Worm (Caenorhabditis elegans) whole organism, L1 larva: Measurements from ENCODE around the gene srd-38.

Experiments
- C16A3.4 ChIP-seq: fragments of 150-350 bp; optimal IDR thresholded peaks from 2 replicates; lab custom pipeline; 2014; ENCODE audit warnings: missing biosample characterization, missing genetic modification characterization
- Y116A8C.19 ChIP-seq: sonication (generic microtip); optimal IDR thresholded peaks from 2 replicates; lab custom pipeline; 2016; ENCODE audit warnings: missing compliant biosample characterization, missing genetic modification characterization, borderline replicate concordance
- aha-1 ChIP-seq: fragments of 150-350 bp; optimal IDR thresholded peaks from 2 replicates; lab custom pipeline; 2014; ENCODE audit warnings: missing biosample characterization, missing genetic modification characterization
- alr-1 ChIP-seq: fragments of 200-800 bp; sonication (Bioruptor generic); optimal IDR thresholded peaks from 2 replicates; lab custom pipeline; 2018; ENCODE audit warnings: borderline replicate concordance, mild to moderate bottlenecking, missing genetic modification characterization, missing compliant biosample characterization
- aly-2 ChIP-seq: fragments of 150-350 bp; optimal IDR thresholded peaks from 2 replicates; lab custom pipeline; 2014; ENCODE audit warnings: missing biosample characterization, missing genetic modification characterization
- ama-1 ChIP-seq: fragments of 150-350 bp; optimal IDR thresholded peaks from 2 replicates; lab custom pipeline; 2014
- blmp-1 ChIP-seq: fragments of 150-350 bp; optimal IDR thresholded peaks from 2 replicates; lab custom pipeline; 2014; ENCODE audit warnings: missing biosample characterization, missing genetic modification characterization
- ceh-63 ChIP-seq: fragments of 200-800 bp; sonication (Bioruptor generic); optimal IDR thresholded peaks from 2 replicates; lab custom pipeline; 2018; ENCODE audit warnings: mild to moderate bottlenecking, missing genetic modification characterization, missing compliant biosample characterization
- ceh-88 ChIP-seq: fragments of 200-800 bp; sonication (Bioruptor generic); IDR thresholded peaks from 2 replicates; pipeline ENCODE4 v1.3.6; 2022; ENCODE audit warnings: missing genetic modification characterization, missing compliant biosample characterization
- ceh-90 ChIP-seq: sonication (generic microtip); optimal IDR thresholded peaks from 2 replicates; lab custom pipeline; 2016; ENCODE audit warnings: missing genetic modification characterization, missing compliant biosample characterization
- dpl-1 ChIP-seq, 3 experiments: fragments of 150-350 bp in 2 of 3; sonication (generic microtip) in 1 of 3; optimal IDR thresholded peaks; 2 replicates each; lab custom pipeline; 2014 to 2017; ENCODE audit warnings: missing biosample characterization in 3 of 3, missing genetic modification characterization in 3 of 3, missing genetic modification reagents in 3 of 3
- efl-3 ChIP-seq: fragments of 200-800 bp; sonication (Bioruptor generic); optimal IDR thresholded peaks from 2 replicates; lab custom pipeline; 2018; ENCODE audit warnings: mild to moderate bottlenecking, missing genetic modification characterization, missing compliant biosample characterization
- egl-13 ChIP-seq: sonication (generic microtip); optimal IDR thresholded peaks from 2 replicates; lab custom pipeline; 2016; ENCODE audit warnings: missing genotype, missing genetic modification reagents, missing genetic modification characterization, missing compliant biosample characterization
- elt-3 ChIP-seq, 6 experiments: fragments of 150-350 bp in 1 of 6; sonication (generic microtip); optimal IDR thresholded peaks; 2 replicates each; lab custom pipeline; 2017 to 2018; ENCODE audit warnings: missing biosample characterization in 6 of 6, missing genetic modification characterization in 6 of 6, inconsistent platforms in 1 of 6
- ets-5 ChIP-seq: fragments of 200-800 bp; sonication (Bioruptor generic); IDR thresholded peaks from 2 replicates; pipeline ENCODE4 v1.3.6; 2022; ENCODE audit warnings: missing genetic modification characterization, missing compliant biosample characterization
- fkh-10 ChIP-seq: sonication (generic microtip); optimal IDR thresholded peaks from 2 replicates; lab custom pipeline; 2017; ENCODE audit warnings: missing biosample characterization, missing genetic modification reagents, missing genetic modification characterization
- fkh-8 ChIP-seq: sonication (generic microtip); optimal IDR thresholded peaks from 2 replicates; lab custom pipeline; 2016; ENCODE audit warnings: mild to moderate bottlenecking, missing genetic modification characterization, missing compliant biosample characterization
- grh-1 ChIP-seq: fragments of 200-800 bp; sonication (Bioruptor generic); IDR thresholded peaks from 2 replicates; pipeline ENCODE4 v1.3.6; 2022; ENCODE audit warnings: missing genetic modification reagents, missing genetic modification characterization, missing compliant biosample characterization
- hpl-2 ChIP-seq: fragments of 150-350 bp; optimal IDR thresholded peaks from 2 replicates; lab custom pipeline; 2014; ENCODE audit warnings: missing biosample characterization, missing genetic modification reagents, missing genetic modification characterization
- jun-1 ChIP-seq: fragments of 150-350 bp; optimal IDR thresholded peaks from 2 replicates; lab custom pipeline; 2014; ENCODE audit warnings: missing biosample characterization, missing genetic modification reagents, missing genetic modification characterization
- lin-14 ChIP-seq: fragments of 200-800 bp; sonication (Bioruptor generic); optimal IDR thresholded peaks from 2 replicates; lab custom pipeline; 2018; ENCODE audit warnings: mild to moderate bottlenecking, missing genetic modification characterization, moderate library complexity, missing compliant biosample characterization
- lin-15B ChIP-seq: fragments of 150-350 bp; sonication (generic microtip); optimal IDR thresholded peaks from 3 replicates; lab custom pipeline; 2014; ENCODE audit warnings: missing biosample characterization, missing genetic modification characterization
- lin-35 ChIP-seq, 2 experiments: fragments of 150-350 bp; optimal IDR thresholded peaks; 2 replicates each; lab custom pipeline; 2014; ENCODE audit warnings: missing biosample characterization in 2 of 2, missing genetic modification characterization in 2 of 2, missing genetic modification reagents in 2 of 2
- lin-39 ChIP-seq: fragments of 150-350 bp; optimal IDR thresholded peaks from 2 replicates; lab custom pipeline; 2014; ENCODE audit warnings: missing biosample characterization, missing genetic modification reagents, missing genetic modification characterization
- lir-3 ChIP-seq: sonication (generic microtip); optimal IDR thresholded peaks from 2 replicates; lab custom pipeline; 2016; ENCODE audit warnings: mild to moderate bottlenecking, missing genetic modification characterization, moderate library complexity, missing compliant biosample characterization; ENCODE audit not compliant: poor library complexity
- lsy-2 ChIP-seq, 2 experiments: fragments of 150-350 bp; optimal IDR thresholded peaks; 2 replicates each; lab custom pipeline; 2014; ENCODE audit warnings: missing biosample characterization in 2 of 2, missing genetic modification characterization in 2 of 2
- mab-9 ChIP-seq: fragments of 200-800 bp; sonication (Bioruptor generic); IDR thresholded peaks from 2 replicates; pipeline ENCODE4 v1.3.6; 2022; ENCODE audit warnings: missing genetic modification reagents, missing genetic modification characterization, missing compliant biosample characterization
- mdl-1 ChIP-seq, 2 experiments: fragments of 150-350 bp; optimal IDR thresholded peaks; 2 replicates each; lab custom pipeline; 2014 to 2017; ENCODE audit warnings: missing biosample characterization in 2 of 2, missing genetic modification characterization in 2 of 2, inconsistent platforms in 1 of 2
- nhr-11 ChIP-seq: fragments of 150-350 bp; optimal IDR thresholded peaks from 2 replicates; lab custom pipeline; 2014; ENCODE audit warnings: missing biosample characterization, missing genetic modification characterization
- nhr-12 ChIP-seq: sonication (generic microtip); optimal IDR thresholded peaks from 2 replicates; lab custom pipeline; 2017; ENCODE audit warnings: missing biosample characterization, missing genetic modification characterization
- nhr-19 ChIP-seq: fragments of 200-800 bp; sonication (Bioruptor generic); conservative IDR thresholded peaks from 2 replicates; pipeline ENCODE4 v1.3.6; 2022; ENCODE audit warnings: missing genetic modification characterization, missing compliant biosample characterization
- nhr-237 ChIP-seq: fragments of 150-350 bp; optimal IDR thresholded peaks from 2 replicates; lab custom pipeline; 2014; ENCODE audit warnings: missing biosample characterization, missing genetic modification characterization
- nhr-28 ChIP-seq: fragments of 150-350 bp; optimal IDR thresholded peaks from 2 replicates; lab custom pipeline; 2014; ENCODE audit warnings: missing biosample characterization, missing genetic modification characterization
- nhr-77 ChIP-seq: fragments of 150-350 bp; optimal IDR thresholded peaks from 2 replicates; lab custom pipeline; 2014; ENCODE audit warnings: missing biosample characterization, missing genetic modification characterization
- nhr-84 ChIP-seq: sonication (generic microtip); optimal IDR thresholded peaks from 2 replicates; lab custom pipeline; 2017; ENCODE audit warnings: missing biosample characterization, missing genetic modification characterization
- nhr-90 ChIP-seq: sonication (generic microtip); optimal IDR thresholded peaks from 2 replicates; lab custom pipeline; 2016; ENCODE audit warnings: mild to moderate bottlenecking, missing genetic modification characterization, missing compliant biosample characterization; ENCODE audit not compliant: poor library complexity
- pax-3 ChIP-seq: fragments of 200-800 bp; sonication (Bioruptor generic); optimal IDR thresholded peaks from 2 replicates; lab custom pipeline; 2018; ENCODE audit warnings: mild to moderate bottlenecking, missing genetic modification characterization, moderate library complexity, missing compliant biosample characterization
- pqm-1 ChIP-seq: sonication (generic microtip); optimal IDR thresholded peaks from 3 replicates; lab custom pipeline; 2017; ENCODE audit warnings: missing biosample characterization, missing genetic modification characterization
- skn-1 ChIP-seq: fragments of 150-350 bp; optimal IDR thresholded peaks from 2 replicates; lab custom pipeline; 2014; ENCODE audit warnings: missing biosample characterization, missing genetic modification characterization
- snpc-4 ChIP-seq: fragments of 150-350 bp; optimal IDR thresholded peaks from 2 replicates; lab custom pipeline; 2014; ENCODE audit warnings: missing biosample characterization, missing genetic modification characterization
- swsn-7 ChIP-seq: sonication (generic microtip); optimal IDR thresholded peaks from 2 replicates; lab custom pipeline; 2016; ENCODE audit warnings: missing genetic modification characterization, missing compliant biosample characterization
- tbx-2 ChIP-seq: sonication (generic microtip); optimal IDR thresholded peaks from 2 replicates; lab custom pipeline; 2016; ENCODE audit warnings: missing genetic modification characterization, missing compliant biosample characterization
- tlp-1 ChIP-seq: fragments of 150-350 bp; optimal IDR thresholded peaks from 2 replicates; lab custom pipeline; 2014; ENCODE audit warnings: missing biosample characterization, missing genetic modification characterization
- unc-130 ChIP-seq: fragments of 150-350 bp; optimal IDR thresholded peaks from 2 replicates; lab custom pipeline; 2017; ENCODE audit warnings: missing biosample characterization, missing genetic modification characterization, inconsistent platforms
- unc-30 ChIP-seq: sonication (generic microtip); optimal IDR thresholded peaks from 2 replicates; lab custom pipeline; 2017; ENCODE audit warnings: missing biosample characterization, missing genetic modification characterization
- unc-62 ChIP-seq: fragments of 150-350 bp; optimal IDR thresholded peaks from 2 replicates; lab custom pipeline; 2014; ENCODE audit warnings: missing biosample characterization, missing genetic modification reagents, missing genetic modification characterization
- unc-98 ChIP-seq: fragments of 200-800 bp; sonication (Bioruptor generic); IDR thresholded peaks from 2 replicates; pipeline ENCODE4 v1.3.6; 2022; ENCODE audit warnings: missing genetic modification characterization, missing compliant biosample characterization
- vab-15 ChIP-seq: sonication (generic microtip); optimal IDR thresholded peaks from 2 replicates; lab custom pipeline; 2017; ENCODE audit warnings: missing genotype, mild to moderate bottlenecking, missing genetic modification characterization, missing compliant biosample characterization

The srd-38 gene

DNA sequence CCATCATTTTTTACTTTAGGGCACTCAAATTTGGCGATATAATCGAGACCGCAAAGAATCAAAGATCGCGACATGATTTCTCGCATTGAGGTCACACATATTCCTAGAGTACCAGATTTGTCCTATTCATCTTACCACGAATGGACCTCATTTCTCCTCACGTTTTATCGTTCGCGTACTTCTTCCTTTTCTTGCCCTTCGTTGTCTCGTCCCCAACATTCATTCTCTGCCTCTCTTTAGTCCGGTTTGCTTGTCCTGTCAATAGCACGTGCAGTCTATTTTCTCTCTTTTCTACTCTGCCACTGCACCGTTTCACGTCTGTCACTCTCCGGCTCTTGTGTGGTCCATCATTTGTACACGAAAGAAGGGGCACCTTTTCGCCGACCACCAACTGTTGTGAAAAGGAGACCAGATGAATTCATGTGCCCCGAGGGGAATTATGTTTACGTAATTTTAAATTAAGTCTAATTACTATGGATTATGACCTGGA, 40.2 kb upstream of the srd-38 start (continued):
- TF ChIP-seq lin-35 (GFP tag; optimal IDR thresholded peaks at IDR 0.05; lab: Kevin White, UChicago) (peak; percentile 64 to 74), nhr-84 (tag; lab: Kevin White, UChicago) (no peak), tbx-2 (peak; percentile 67), C16A3.4 (tag; lab: Kevin White, UChicago) (peak; percentile 54), vab-15 (peak; percentile 39), nhr-237 (tag; lab: Kevin White, UChicago) (peak; percentile 28), mdl-1 (tag; optimal IDR thresholded peaks at IDR 0.05; lab: Kevin White, UChicago) (peak; percentile 86 to 97), Y116A8C.19 (tag; lab: Kevin White, UChicago) (no peak), unc-30 (tag; lab: Kevin White, UChicago) (no peak), ets-5 (no peak), ama-1 (lab: Kevin White, UChicago) (no peak), ceh-88 (no peak), nhr-28 (no peak), ceh-90 (tag; lab: Kevin White, UChicago) (no peak), grh-1 (peak; percentile 60), blmp-1 (tag; lab: Kevin White, UChicago) (peak; percentile 49), pqm-1 (tag; lab: Kevin White, UChicago) (no peak), aha-1 (tag; lab: Kevin White, UChicago) (peak; percentile 26), unc-130 (tag; lab: Kevin White, UChicago) (no peak), snpc-4 (tag; lab: Kevin White, UChicago) (peak; percentile 17), elt-3 (tag; optimal IDR thresholded peaks at IDR 0.05; lab: Kevin White, UChicago) (peak in 2 of 6 experiments; percentile 8 to 28), lsy-2 (tag; optimal IDR thresholded peaks at IDR 0.05; lab: Kevin White, UChicago) (peak; percentile 54 to 66), nhr-77 (tag; lab: Kevin White, UChicago) (peak; percentile 44), lin-14 (GFP tag; lab: Kevin White, UChicago) (peak; percentile 96), nhr-11 (no peak), hpl-2 (GFP tag; lab: Kevin White, UChicago) (no peak), lin-39 (tag; lab: Kevin White, UChicago) (no peak), jun-1 (tag; lab: Kevin White, UChicago) (peak; percentile 41), unc-98 (GFP tag; lab: Robert Waterston, UW) (no peak), nhr-90 (tag; lab: Kevin White, UChicago) (peak; percentile 19), alr-1 (tag; lab: Kevin White, UChicago) (no peak), nhr-12 (tag; lab: Kevin White, UChicago) (no peak), efl-3 (no peak), fkh-10 (peak; percentile 8), nhr-19 (peak; percentile 65), lin-15B (tag; lab: Kevin White, UChicago) (no peak), aly-2 (tag; lab: Kevin White, UChicago) (no peak)

DNA sequence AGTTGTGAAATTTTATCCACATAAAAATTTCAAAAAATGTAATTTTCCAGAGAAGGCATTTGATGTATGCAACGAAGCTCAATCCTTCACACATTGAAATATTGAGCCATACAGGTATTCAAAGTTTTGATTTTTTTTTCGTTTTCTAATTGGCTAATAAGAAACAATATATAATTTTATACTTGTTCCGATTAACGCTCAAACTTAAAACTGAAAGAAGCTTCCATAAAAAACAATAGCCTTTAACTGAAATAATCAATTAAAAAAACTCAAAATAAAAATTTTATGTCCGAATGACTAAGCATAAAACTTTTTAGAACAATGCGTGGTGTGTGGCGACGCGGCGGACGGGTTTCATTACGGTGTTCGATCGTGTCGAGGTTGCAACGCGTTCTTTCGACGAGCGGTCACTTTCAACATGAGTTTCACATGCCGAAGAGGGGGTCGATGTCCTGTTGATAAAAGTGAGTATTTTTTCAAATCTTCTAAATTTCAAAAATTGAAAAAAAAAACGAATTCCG, 39.6 kb upstream of the srd-38 start, which contains the start of gene nhr-32:
Gene nhr-32, plus strand, starts transcription at position 51 of the 521 bp plus-strand sequence.
- TF ChIP-seq nhr-28 = no peak
- no peak for TF ChIP-seq unc-62
- TF ChIP-seq ets-5 = no peak
- no peak for TF ChIP-seq skn-1
- TF ChIP-seq fkh-8 (tag; lab: Kevin White, UChicago) = no peak
- no peak for TF ChIP-seq swsn-7 (tag; lab: Kevin White, UChicago)
- no peak for TF ChIP-seq aha-1 (tag; lab: Kevin White, UChicago)
- no peak for TF ChIP-seq vab-15
- TF ChIP-seq lin-35 (GFP tag; optimal IDR thresholded peaks at IDR 0.05; lab: Kevin White, UChicago) = no peak
- no peak for TF ChIP-seq nhr-19
- TF ChIP-seq mab-9 (GFP tag; lab: Robert Waterston, UW) = no peak
- no peak for TF ChIP-seq nhr-11
- TF ChIP-seq ceh-63 = no peak
- TF ChIP-seq unc-130 (tag; lab: Kevin White, UChicago) = no peak
- TF ChIP-seq pax-3 (tag; lab: Kevin White, UChicago) = no peak
- TF ChIP-seq egl-13 = no peak
- TF ChIP-seq tlp-1 = no peak
- TF ChIP-seq dpl-1 (GFP tag; optimal IDR thresholded peaks at IDR 0.05; lab: Kevin White, UChicago) = no peak
- no peak for TF ChIP-seq lir-3 (tag; lab: Kevin White, UChicago)
- TF ChIP-seq hpl-2 (GFP tag; lab: Kevin White, UChicago) = no peak
- TF ChIP-seq, all 84 proteins: peak for 0
